Worm (Caenorhabditis elegans) whole organism, early embryonic: ENCODE results near the gene C14E2.7.

Experiments used
- B0310.2 ChIP-seq: sonication (generic microtip); optimal IDR thresholded peaks from 2 replicates; lab custom pipeline; 2016; ENCODE audit warnings: mild to moderate bottlenecking, missing genetic modification characterization, missing compliant biosample characterization
- F13C5.2 ChIP-seq: sonication (generic microtip); optimal IDR thresholded peaks from 2 replicates; lab custom pipeline; 2017; ENCODE audit warnings: mild to moderate bottlenecking, missing genetic modification characterization, inconsistent platforms, missing compliant biosample characterization
- aly-1 ChIP-seq: sonication (generic microtip); optimal IDR thresholded peaks from 2 replicates; lab custom pipeline; 2016; ENCODE audit warnings: missing genetic modification characterization, missing compliant biosample characterization
- ama-1 ChIP-seq: fragments of 150-350 bp; optimal IDR thresholded peaks from 2 replicates; lab custom pipeline; 2014
- ceh-13 ChIP-seq: fragments of 200-800 bp; sonication (Bioruptor generic); optimal IDR thresholded peaks from 2 replicates; lab custom pipeline; 2018; ENCODE audit warnings: mild to moderate bottlenecking, missing genetic modification characterization, missing compliant biosample characterization
- ceh-36 ChIP-seq: sonication (generic microtip); optimal IDR thresholded peaks from 2 replicates; lab custom pipeline; 2016; ENCODE audit warnings: missing genetic modification characterization, inconsistent platforms, missing compliant biosample characterization
- ets-7 ChIP-seq: sonication (generic microtip); optimal IDR thresholded peaks from 2 replicates; lab custom pipeline; 2016; ENCODE audit warnings: missing genotype, missing genetic modification characterization, missing compliant biosample characterization
- flt-1 ChIP-seq: fragments of 200-800 bp; sonication (Bioruptor generic); IDR thresholded peaks from 2 replicates; pipeline ENCODE4 v1.3.6; 2022; ENCODE audit warnings: missing genetic modification characterization, missing compliant biosample characterization
- hmbx-1 ChIP-seq: sonication (generic microtip); optimal IDR thresholded peaks from 2 replicates; lab custom pipeline; 2016; ENCODE audit warnings: mild to moderate bottlenecking, missing genetic modification characterization, missing compliant biosample characterization
- hmg-4 ChIP-seq: fragments of 200-800 bp; sonication (Bioruptor generic); optimal IDR thresholded peaks from 2 replicates; lab custom pipeline; 2018; ENCODE audit warnings: mild to moderate bottlenecking, missing genetic modification characterization, missing compliant biosample characterization
- hnd-1 ChIP-seq: sonication (generic microtip); optimal IDR thresholded peaks from 2 replicates; lab custom pipeline; 2016; ENCODE audit warnings: missing genetic modification characterization, missing compliant biosample characterization
- pes-1 ChIP-seq: fragments of 200-800 bp; sonication (Bioruptor generic); IDR thresholded peaks from 2 replicates; pipeline ENCODE4 v1.3.6; 2022; ENCODE audit warnings: missing genetic modification reagents, missing genetic modification characterization, missing compliant biosample characterization
- scrt-1 ChIP-seq: fragments of 200-800 bp; sonication (Bioruptor generic); IDR thresholded peaks from 2 replicates; pipeline ENCODE4 v1.3.6; 2022; ENCODE audit warnings: missing genetic modification characterization, missing compliant biosample characterization
- sea-1 ChIP-seq: fragments of 200-800 bp; sonication (Bioruptor generic); conservative IDR thresholded peaks from 2 replicates; pipeline ENCODE4 v1.3.6; 2022; ENCODE audit warnings: missing genetic modification characterization, missing compliant biosample characterization
- tbx-11 ChIP-seq: fragments of 200-800 bp; sonication (Bioruptor generic); IDR thresholded peaks from 2 replicates; pipeline ENCODE4 v1.3.6; 2022; ENCODE audit warnings: missing genetic modification characterization, missing compliant biosample characterization
- tbx-37 ChIP-seq: fragments of 200-800 bp; sonication (Bioruptor generic); conservative IDR thresholded peaks from 2 replicates; pipeline ENCODE4 v1.3.6; 2022; ENCODE audit warnings: missing genetic modification reagents, missing genetic modification characterization, missing compliant biosample characterization
- tra-4 ChIP-seq: sonication (generic microtip); optimal IDR thresholded peaks from 2 replicates; lab custom pipeline; 2017; ENCODE audit warnings: missing genetic modification characterization, missing compliant biosample characterization

Gene C14E2.7

DNA sequence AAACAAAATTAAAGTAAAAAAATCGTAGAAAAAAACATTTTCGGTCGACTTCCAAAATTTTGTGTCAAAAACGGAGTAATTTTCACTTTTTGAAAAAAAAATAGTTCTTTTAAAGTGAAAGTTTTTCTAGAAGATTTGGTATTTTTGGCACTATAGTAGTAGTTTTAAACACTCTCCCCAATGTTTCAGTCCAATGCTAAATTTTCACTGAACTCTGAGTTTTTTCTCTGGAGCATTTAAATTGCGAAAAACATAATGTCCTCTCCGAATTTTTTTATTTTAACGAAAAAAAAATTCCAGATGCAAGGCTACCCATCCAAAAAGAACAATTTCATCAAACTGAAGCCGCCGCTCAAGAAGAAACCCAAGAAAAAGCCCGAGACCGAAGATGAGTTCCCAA is at the start of gene C14E2.7:
Gene C14E2.7, plus strand, starts transcription at position 301 of the 400 bp plus-strand sequence.
- TF ChIP-seq B0310.2 (tag; lab: Kevin White, UChicago): no peak

DNA sequence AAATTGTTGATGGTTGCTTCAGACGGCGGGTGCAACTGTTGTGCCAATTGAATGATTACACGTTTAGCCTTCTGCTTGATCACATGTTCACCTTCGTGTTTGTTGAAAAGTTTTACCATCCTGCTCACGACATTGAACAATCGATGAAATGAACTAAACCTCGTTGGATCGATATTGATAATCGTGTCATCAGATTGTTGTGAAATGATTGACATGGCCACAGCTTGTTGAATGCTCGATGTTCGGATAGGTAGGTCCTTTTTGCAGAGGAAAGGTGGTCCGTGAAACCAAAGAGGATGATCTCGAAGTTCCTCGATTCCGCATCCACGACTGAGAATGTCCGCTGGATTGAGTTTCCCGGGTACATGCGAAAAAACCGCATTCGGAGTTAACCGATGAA is 46.6 kb upstream of the C14E2.7 start:
- no peak for TF ChIP-seq ceh-36 (tag; lab: Kevin White, UChicago)
- no peak for TF ChIP-seq ama-1 (lab: Kevin White, UChicago)
- no peak for TF ChIP-seq sea-1

DNA sequence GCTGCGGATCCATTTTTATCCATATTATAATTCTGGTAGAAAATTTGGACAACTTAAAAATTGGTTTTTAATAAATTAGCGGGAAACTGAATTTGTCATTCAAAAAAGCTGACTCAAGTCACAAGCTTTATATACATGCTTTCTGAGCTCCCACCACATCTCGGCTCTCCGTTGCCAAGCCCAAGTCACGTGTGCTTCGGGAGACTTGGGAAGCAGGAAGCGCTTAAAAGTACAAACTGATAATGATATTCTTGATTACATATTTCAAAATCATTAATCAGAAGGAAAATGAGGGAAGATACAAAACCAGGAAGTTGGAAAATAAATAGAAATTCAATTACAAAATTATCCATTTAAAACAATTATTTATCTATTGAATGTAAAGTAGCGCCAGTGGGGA is 38.2 kb upstream of the C14E2.7 start, which contains the start of gene elc-2:
Gene elc-2, minus strand, starts transcription at position 101 of the 400 bp plus-strand sequence.
- no peak for TF ChIP-seq tbx-11
- TF ChIP-seq F13C5.2 (tag; lab: Kevin White, UChicago): no peak

DNA sequence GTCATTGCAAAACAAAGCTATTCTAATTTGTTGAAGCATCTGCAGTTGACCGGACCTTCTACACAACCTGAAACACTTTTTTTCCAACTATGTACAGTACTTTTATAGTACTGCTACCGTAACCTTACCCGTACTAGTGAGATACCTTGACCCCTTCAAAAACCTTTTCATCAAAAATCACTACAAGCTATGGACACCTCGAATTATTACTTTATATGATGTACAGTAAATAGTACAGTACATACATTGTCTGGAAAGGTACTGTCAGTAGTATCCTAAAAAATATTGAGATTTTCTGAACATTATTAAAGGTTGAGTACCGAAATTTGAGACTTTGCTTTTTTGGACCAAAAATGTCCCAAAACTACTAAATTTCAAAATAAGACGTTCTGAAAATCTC is 30.5 kb upstream of the C14E2.7 start:
- TF ChIP-seq tbx-37 (GFP tag; lab: Robert Waterston, UW): no peak
- TF ChIP-seq hmbx-1 (tag; lab: Kevin White, UChicago): no peak
- no peak for TF ChIP-seq hnd-1 (tag; lab: Kevin White, UChicago)
- TF ChIP-seq ceh-36 (tag; lab: Kevin White, UChicago): no peak
- no peak for TF ChIP-seq ceh-13 (GFP tag; lab: Kevin White, UChicago)
- no peak for TF ChIP-seq aly-1
- TF ChIP-seq scrt-1 (GFP tag; lab: Robert Waterston, UW): no peak
- no peak for TF ChIP-seq F13C5.2 (tag; lab: Kevin White, UChicago)
- no peak for TF ChIP-seq pes-1
- no peak for TF ChIP-seq B0310.2 (tag; lab: Kevin White, UChicago)
- TF ChIP-seq sea-1: no peak
- no peak for TF ChIP-seq ets-7 (tag; lab: Kevin White, UChicago)
- TF ChIP-seq tbx-11: no peak
- no peak for TF ChIP-seq tra-4 (tag; lab: Kevin White, UChicago)
- TF ChIP-seq flt-1: no peak
- no peak for TF ChIP-seq hmg-4 (GFP tag; lab: Kevin White, UChicago)
- no peak for TF ChIP-seq ama-1 (lab: Kevin White, UChicago)

DNA sequence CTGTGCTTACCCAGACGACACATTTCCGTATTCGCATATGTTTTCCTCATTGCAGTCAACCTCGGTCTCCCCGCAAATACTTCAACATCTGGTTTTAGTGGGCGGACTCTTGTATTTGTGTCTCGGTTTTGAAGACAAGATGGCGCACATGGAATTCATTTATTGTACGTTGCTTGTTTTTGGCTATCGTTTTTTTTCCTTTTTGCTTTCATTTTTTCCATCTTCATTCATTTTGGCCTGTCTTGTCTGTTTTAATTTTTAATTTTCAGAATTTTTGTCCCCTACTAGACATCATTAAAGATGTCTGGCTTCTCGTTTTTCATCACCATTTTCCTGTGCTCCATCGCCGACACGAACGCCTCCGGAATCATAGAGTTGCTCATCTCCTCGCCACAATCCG is 29.6 kb upstream of the C14E2.7 start, which contains the start of gene arg-1:
Gene arg-1, plus strand, starts transcription at position 301 of the 400 bp plus-strand sequence.
- TF ChIP-seq tbx-11 (no peak), ceh-13 (GFP tag; lab: Kevin White, UChicago) (no peak), ets-7 (tag; lab: Kevin White, UChicago) (no peak), ama-1 (lab: Kevin White, UChicago) (no peak), B0310.2 (tag; lab: Kevin White, UChicago) (no peak), aly-1 (no peak)

DNA sequence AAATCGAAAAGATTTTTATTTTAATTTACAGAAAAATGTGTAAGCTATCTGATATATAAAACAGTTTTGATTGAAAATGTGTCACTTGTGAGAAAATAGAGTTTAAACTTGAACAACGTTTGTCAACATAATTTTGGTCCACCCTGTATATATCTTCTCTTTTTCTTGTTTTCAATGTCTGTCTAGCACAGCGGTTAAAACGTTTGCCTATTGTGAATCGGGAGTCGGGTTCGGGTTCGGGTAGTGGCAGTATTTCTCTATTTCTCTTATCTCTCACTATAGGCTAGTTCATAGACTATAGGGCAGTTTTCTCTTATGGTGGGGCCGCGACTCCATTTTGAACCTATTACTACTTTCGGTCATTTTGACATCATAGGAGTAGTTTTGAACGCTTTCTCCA is 25.1 kb upstream of the C14E2.7 start:
- TF ChIP-seq ama-1 (lab: Kevin White, UChicago) (no peak), tbx-11 (no peak), flt-1 (no peak), tbx-37 (GFP tag; lab: Robert Waterston, UW) (no peak), ceh-36 (tag; lab: Kevin White, UChicago) (no peak), tra-4 (tag; lab: Kevin White, UChicago) (no peak), B0310.2 (tag; lab: Kevin White, UChicago) (no peak), sea-1 (no peak), aly-1 (no peak), F13C5.2 (tag; lab: Kevin White, UChicago) (no peak), pes-1 (no peak), ceh-13 (GFP tag; lab: Kevin White, UChicago) (no peak)

DNA sequence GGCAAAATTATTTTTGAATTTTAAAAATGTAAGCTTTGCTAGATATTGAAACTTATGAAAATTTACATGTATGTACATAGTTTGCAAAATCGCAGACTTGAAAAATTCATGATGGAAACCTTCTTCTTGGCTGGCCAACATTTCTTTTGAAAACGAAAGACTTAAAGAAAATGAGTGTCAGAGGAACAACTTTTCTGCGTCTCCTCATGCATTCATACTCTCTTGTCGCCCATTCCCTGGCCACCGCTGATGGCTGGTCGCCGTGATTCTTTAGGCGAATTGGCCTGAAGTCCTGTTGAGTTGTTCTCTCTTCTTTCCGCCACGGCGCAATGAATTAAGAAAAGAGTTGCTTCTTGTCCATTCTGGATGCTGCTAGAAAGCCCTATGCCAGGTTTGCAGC is 20.1 kb upstream of the C14E2.7 start:
- TF ChIP-seq tbx-11: no peak
- no peak for TF ChIP-seq ceh-13 (GFP tag; lab: Kevin White, UChicago)
- no peak for TF ChIP-seq ceh-36 (tag; lab: Kevin White, UChicago)
- TF ChIP-seq hmg-4 (GFP tag; lab: Kevin White, UChicago): no peak
- TF ChIP-seq ets-7 (tag; lab: Kevin White, UChicago): no peak
- no peak for TF ChIP-seq aly-1

DNA sequence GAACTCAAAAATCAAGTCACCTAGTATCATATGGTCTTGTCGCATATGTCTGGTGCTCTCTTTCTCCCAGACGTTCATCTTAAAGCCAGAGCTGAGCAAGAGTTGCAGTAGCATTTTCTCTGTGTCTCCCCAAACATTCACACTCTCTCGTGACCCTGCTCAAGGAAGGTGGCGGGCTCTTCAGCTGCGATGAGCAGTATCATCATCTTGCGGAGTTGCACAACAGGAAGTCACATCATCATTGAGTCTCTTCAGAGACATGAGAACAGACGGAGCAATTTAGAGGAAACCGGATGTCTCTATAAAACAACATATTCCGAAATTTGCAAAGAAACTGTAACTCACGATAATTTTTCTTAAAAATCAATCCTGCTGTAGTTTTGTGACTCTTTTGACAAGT is 17.7 kb upstream of the C14E2.7 start:
- TF ChIP-seq pes-1 (no peak), hmbx-1 (tag; lab: Kevin White, UChicago) (no peak), ama-1 (lab: Kevin White, UChicago) (no peak), sea-1 (no peak), F13C5.2 (tag; lab: Kevin White, UChicago) (no peak), aly-1 (no peak), ets-7 (tag; lab: Kevin White, UChicago) (no peak), scrt-1 (GFP tag; lab: Robert Waterston, UW) (no peak), ceh-36 (tag; lab: Kevin White, UChicago) (no peak), hnd-1 (tag; lab: Kevin White, UChicago) (no peak)

DNA sequence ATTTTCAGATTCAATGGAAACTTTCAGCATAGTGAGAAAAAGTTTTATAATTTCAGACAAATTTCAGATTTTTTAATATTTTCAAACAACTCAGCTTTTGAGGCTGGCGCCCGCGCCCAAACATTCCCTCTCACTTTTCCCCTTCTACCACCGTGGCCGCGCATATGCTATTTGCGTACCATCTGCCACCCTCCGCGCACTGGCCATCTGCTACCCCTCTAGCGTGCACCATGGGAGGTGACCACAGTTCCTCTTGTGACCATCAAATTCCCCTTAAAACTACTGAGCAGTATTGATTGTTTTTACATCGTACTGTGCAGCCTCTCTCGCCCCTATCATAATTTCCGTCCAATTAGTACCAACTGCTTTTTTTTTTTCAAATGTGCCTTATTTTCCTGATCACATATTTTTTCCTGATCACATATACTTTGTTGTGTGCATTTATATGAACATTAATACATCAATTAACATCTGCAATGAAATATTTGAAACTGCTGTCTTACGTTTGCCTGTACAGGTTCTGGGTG is 15.2 kb upstream of the C14E2.7 start, which contains the start of gene C14E2.11:
Gene C14E2.11, plus strand, starts transcription at position 477 of the 527 bp plus-strand sequence.
- TF ChIP-seq hmg-4 (GFP tag; lab: Kevin White, UChicago) (peak; percentile 31), hmbx-1 (tag; lab: Kevin White, UChicago) (no peak)
